Worm (Caenorhabditis elegans) whole organism, young adult: ENCODE results near the gene cdka-1.

Source experiments
- B0019.2 ChIP-seq: fragments of 200-800 bp; sonication (Bioruptor generic); conservative IDR thresholded peaks from 2 replicates; pipeline ENCODE4 v1.3.6; 2022; ENCODE audit warnings: missing genetic modification reagents, missing genetic modification characterization, missing compliant biosample characterization
- C17E4.6 ChIP-seq: fragments of 200-800 bp; sonication (Bioruptor generic); IDR thresholded peaks from 2 replicates; pipeline ENCODE4 v1.3.6; 2022; ENCODE audit warnings: missing genetic modification reagents, missing genetic modification characterization, missing compliant biosample characterization
- F10E7.11 ChIP-seq: sonication (generic microtip); optimal IDR thresholded peaks from 2 replicates; lab custom pipeline; 2017; ENCODE audit warnings: mild to moderate bottlenecking, missing genetic modification characterization, moderate library complexity, missing compliant biosample characterization
- F23B12.7 ChIP-seq: sonication (generic microtip); optimal IDR thresholded peaks from 2 replicates; lab custom pipeline; 2017; ENCODE audit warnings: missing genetic modification characterization, mild to moderate bottlenecking, missing compliant biosample characterization, antibody characterized with exemption, moderate library complexity; ENCODE audit not compliant: insufficient read depth
- F37B4.10 ChIP-seq: fragments of 200-800 bp; sonication (Bioruptor generic); IDR thresholded peaks from 2 replicates; pipeline ENCODE4 v1.3.6; 2022; ENCODE audit warnings: missing genetic modification characterization, missing compliant biosample characterization
- F49E8.2 ChIP-seq: sonication (generic microtip); optimal IDR thresholded peaks from 3 replicates; lab custom pipeline; 2017; ENCODE audit warnings: missing genetic modification characterization, mild to moderate bottlenecking, missing compliant biosample characterization, antibody characterized with exemption, moderate library complexity; ENCODE audit not compliant: insufficient read depth
- F57A8.1 ChIP-seq: fragments of 200-800 bp; sonication (Bioruptor generic); optimal IDR thresholded peaks from 2 replicates; lab custom pipeline; 2018; ENCODE audit warnings: mild to moderate bottlenecking, missing genetic modification characterization, moderate library complexity, missing compliant biosample characterization
- T07F8.4 ChIP-seq: sonication (generic microtip); optimal IDR thresholded peaks from 2 replicates; lab custom pipeline; 2016; ENCODE audit warnings: mild to moderate bottlenecking, missing genetic modification characterization, moderate library complexity, missing compliant biosample characterization
- Y56A3A.18 ChIP-seq: fragments of 200-800 bp; sonication (Bioruptor generic); IDR thresholded peaks from 2 replicates; pipeline ENCODE4 v1.3.6; 2022; ENCODE audit warnings: missing genetic modification reagents, missing genetic modification characterization, missing compliant biosample characterization
- Y67H2A.10 ChIP-seq: fragments of 200-800 bp; sonication (Bioruptor generic); conservative IDR thresholded peaks from 2 replicates; pipeline ENCODE4 v1.3.6; 2022; ENCODE audit warnings: missing genetic modification reagents, missing genetic modification characterization, missing compliant biosample characterization
- Y95B8A.8 ChIP-seq: fragments of 200-800 bp; sonication (Bioruptor generic); IDR thresholded peaks from 2 replicates; pipeline ENCODE4 v1.3.6; 2022; ENCODE audit warnings: missing genetic modification reagents, missing genetic modification characterization, missing compliant biosample characterization
- akir-1 ChIP-seq: fragments of 200-800 bp; sonication (Bioruptor generic); optimal IDR thresholded peaks from 2 replicates; lab custom pipeline; 2018; ENCODE audit warnings: mild to moderate bottlenecking, missing genetic modification characterization, moderate library complexity, missing compliant biosample characterization
- aptf-3 ChIP-seq: fragments of 200-800 bp; sonication (Bioruptor generic); IDR thresholded peaks from 2 replicates; pipeline ENCODE4 v1.3.6; 2022; ENCODE audit warnings: missing genetic modification characterization, missing compliant biosample characterization
- atf-7 ChIP-seq: sonication (generic microtip); optimal IDR thresholded peaks from 2 replicates; lab custom pipeline; 2017; ENCODE audit warnings: mild to moderate bottlenecking, missing genetic modification characterization, missing compliant biosample characterization
- athp-1 ChIP-seq: sonication (generic microtip); optimal IDR thresholded peaks from 2 replicates; lab custom pipeline; 2017; ENCODE audit warnings: mild to moderate bottlenecking, missing genetic modification characterization, missing compliant biosample characterization
- attf-5 ChIP-seq: fragments of 200-800 bp; sonication (Bioruptor generic); optimal IDR thresholded peaks from 2 replicates; lab custom pipeline; 2018; ENCODE audit warnings: mild to moderate bottlenecking, missing genetic modification characterization, missing compliant biosample characterization
- attf-6 ChIP-seq: fragments of 200-800 bp; sonication (Bioruptor generic); IDR thresholded peaks from 2 replicates; pipeline ENCODE4 v1.3.6; 2022; ENCODE audit warnings: missing genetic modification reagents, missing genetic modification characterization, missing compliant biosample characterization
- cebp-1 ChIP-seq, 2 experiments: fragments of 200-800 bp in 1 of 2; sonication (Bioruptor generic) in 1 of 2; sonication (generic microtip) in 1 of 2; IDR thresholded peaks in 1 of 2; optimal IDR thresholded peaks in 1 of 2; 2 replicates each; pipeline versions ENCODE4 v1.3.6 to Lab custom; 2017 to 2022; ENCODE audit warnings: missing compliant biosample characterization in 2 of 2, missing genetic modification characterization in 2 of 2, mild to moderate bottlenecking in 1 of 2, missing genetic modification reagents in 1 of 2, moderate library complexity in 1 of 2
- cebp-2 ChIP-seq: fragments of 200-800 bp; sonication (Bioruptor generic); IDR thresholded peaks from 2 replicates; pipeline ENCODE4 v1.3.6; 2022; ENCODE audit warnings: missing genetic modification characterization, missing compliant biosample characterization
- chd-7 ChIP-seq: sonication (generic microtip); optimal IDR thresholded peaks from 2 replicates; lab custom pipeline; 2016; ENCODE audit warnings: mild to moderate bottlenecking, missing genetic modification characterization, moderate library complexity, missing compliant biosample characterization
- dpff-1 ChIP-seq: sonication (generic microtip); optimal IDR thresholded peaks from 2 replicates; lab custom pipeline; 2017; ENCODE audit warnings: mild to moderate bottlenecking, missing genetic modification characterization, missing compliant biosample characterization
- efl-1 ChIP-seq: fragments of 150-350 bp; optimal IDR thresholded peaks from 2 replicates; lab custom pipeline; 2014; ENCODE audit warnings: missing biosample characterization, missing genetic modification reagents, missing genetic modification characterization
- egl-18 ChIP-seq: fragments of 200-800 bp; sonication (Bioruptor generic); IDR thresholded peaks from 2 replicates; pipeline ENCODE4 v1.3.6; 2022; ENCODE audit warnings: missing genetic modification reagents, missing genetic modification characterization, missing compliant biosample characterization
- egrh-3 ChIP-seq: fragments of 200-800 bp; sonication (Bioruptor generic); IDR thresholded peaks from 2 replicates; pipeline ENCODE4 v1.3.6; 2022; ENCODE audit warnings: missing genetic modification reagents, missing genetic modification characterization, missing compliant biosample characterization
- gei-17 ChIP-seq: fragments of 200-800 bp; sonication (Bioruptor generic); optimal IDR thresholded peaks from 2 replicates; lab custom pipeline; 2018; ENCODE audit warnings: mild to moderate bottlenecking, missing genetic modification characterization, missing compliant biosample characterization
- him-1 ChIP-seq: sonication (generic microtip); optimal IDR thresholded peaks from 2 replicates; lab custom pipeline; 2016; ENCODE audit warnings: missing genotype, missing genetic modification reagents, missing genetic modification characterization, missing compliant biosample characterization
- hlh-26 ChIP-seq: fragments of 200-800 bp; sonication (Bioruptor generic); conservative IDR thresholded peaks from 2 replicates; pipeline ENCODE4 v1.3.6; 2022; ENCODE audit warnings: missing genetic modification reagents, missing genetic modification characterization, missing compliant biosample characterization
- lin-26 ChIP-seq: fragments of 200-800 bp; sonication (Bioruptor generic); IDR thresholded peaks from 2 replicates; pipeline ENCODE4 v1.3.6; 2022; ENCODE audit warnings: missing genetic modification reagents, missing genetic modification characterization, missing compliant biosample characterization
- lin-54 ChIP-seq: fragments of 200-800 bp; sonication (Bioruptor generic); optimal IDR thresholded peaks from 2 replicates; lab custom pipeline; 2018; ENCODE audit warnings: mild to moderate bottlenecking, missing genetic modification characterization, missing compliant biosample characterization
- madf-10 ChIP-seq: sonication (generic microtip); optimal IDR thresholded peaks from 2 replicates; lab custom pipeline; 2016; ENCODE audit warnings: mild to moderate bottlenecking, missing genetic modification characterization, missing compliant biosample characterization
- madf-8 ChIP-seq: fragments of 200-800 bp; sonication (Bioruptor generic); conservative IDR thresholded peaks from 2 replicates; pipeline ENCODE4 v1.3.6; 2022; ENCODE audit warnings: missing genetic modification reagents, missing genetic modification characterization, missing compliant biosample characterization
- mcd-1 ChIP-seq: fragments of 200-800 bp; sonication (Bioruptor generic); IDR thresholded peaks from 2 replicates; pipeline ENCODE4 v1.3.6; 2022; ENCODE audit warnings: missing genetic modification reagents, missing genetic modification characterization, missing compliant biosample characterization
- mxl-1 ChIP-seq: sonication (generic microtip); optimal IDR thresholded peaks from 2 replicates; lab custom pipeline; 2016; ENCODE audit warnings: missing genetic modification characterization, missing compliant biosample characterization
- nfyb-1 ChIP-seq: fragments of 200-800 bp; sonication (Bioruptor generic); IDR thresholded peaks from 2 replicates; pipeline ENCODE4 v1.3.6; 2022; ENCODE audit warnings: missing genetic modification reagents, missing genetic modification characterization, missing compliant biosample characterization
- nhr-179 ChIP-seq: sonication (generic microtip); optimal IDR thresholded peaks from 2 replicates; lab custom pipeline; 2016; ENCODE audit warnings: mild to moderate bottlenecking, missing genetic modification characterization, missing compliant biosample characterization
- nhr-27 ChIP-seq: fragments of 200-800 bp; sonication (Bioruptor generic); optimal IDR thresholded peaks from 2 replicates; lab custom pipeline; 2018; ENCODE audit warnings: mild to moderate bottlenecking, missing genetic modification characterization, moderate library complexity, missing compliant biosample characterization
- rcor-1 ChIP-seq: fragments of 200-800 bp; sonication (Bioruptor generic); IDR thresholded peaks from 2 replicates; pipeline ENCODE4 v1.3.6; 2022; ENCODE audit warnings: missing genetic modification reagents, missing genetic modification characterization, missing compliant biosample characterization
- sdz-38 ChIP-seq: sonication (generic microtip); optimal IDR thresholded peaks from 2 replicates; lab custom pipeline; 2016; ENCODE audit warnings: missing genotype, missing genetic modification characterization, missing compliant biosample characterization
- snpc-1.1 ChIP-seq: sonication (generic microtip); optimal IDR thresholded peaks from 2 replicates; lab custom pipeline; 2017; ENCODE audit warnings: missing genetic modification characterization, mild to moderate bottlenecking, missing compliant biosample characterization, antibody characterized with exemption, moderate library complexity, missing genotype, missing genetic modification reagents; ENCODE audit not compliant: insufficient read depth
- tlf-1 ChIP-seq: fragments of 200-800 bp; sonication (Bioruptor generic); optimal IDR thresholded peaks from 2 replicates; lab custom pipeline; 2018; ENCODE audit warnings: mild to moderate bottlenecking, missing genetic modification characterization, missing compliant biosample characterization
- zfh-2 ChIP-seq: fragments of 200-800 bp; sonication (Bioruptor generic); conservative IDR thresholded peaks from 2 replicates; pipeline ENCODE4 v1.3.6; 2022; ENCODE audit warnings: missing genetic modification reagents, missing genetic modification characterization, missing compliant biosample characterization
- ztf-22 ChIP-seq: fragments of 200-800 bp; sonication (Bioruptor generic); optimal IDR thresholded peaks from 2 replicates; lab custom pipeline; 2018; ENCODE audit warnings: mild to moderate bottlenecking, missing genetic modification characterization, moderate library complexity, missing compliant biosample characterization
- ztf-25 ChIP-seq: fragments of 200-800 bp; sonication (Bioruptor generic); IDR thresholded peaks from 2 replicates; pipeline ENCODE4 v1.3.6; 2022; ENCODE audit warnings: missing genetic modification reagents, missing genetic modification characterization, missing compliant biosample characterization
- ztf-3 ChIP-seq: fragments of 200-800 bp; sonication (Bioruptor generic); optimal IDR thresholded peaks from 2 replicates; lab custom pipeline; 2018; ENCODE audit warnings: mild to moderate bottlenecking, missing genetic modification characterization, missing compliant biosample characterization

The cdka-1 gene

ce11 chrIII:4649363-4649768, 9.2 kb upstream of the cdka-1 start (continued):
- peak; percentile 98 for TF ChIP-seq attf-5 (GFP tag; lab: Kevin White, UChicago)
- no peak for TF ChIP-seq attf-6 (GFP tag; lab: Robert Waterston, UW)
- TF ChIP-seq atf-7 (tag; lab: Kevin White, UChicago) = peak; percentile 96
- TF ChIP-seq Y67H2A.10 (GFP tag; lab: Robert Waterston, UW) = peak; percentile 62; the same call in 1 of the 2 replicates
- peak; percentile 22 for TF ChIP-seq efl-1
- TF ChIP-seq aptf-3 = no peak
- no peak for TF ChIP-seq B0019.2 (GFP tag; lab: Robert Waterston, UW)
- TF ChIP-seq F37B4.10 = 0 out of 2 replicates have a peak, but pooled peaks have one; percentile 46
- TF ChIP-seq egrh-3 (GFP tag; lab: Robert Waterston, UW) = peak; percentile 10; the same call in 1 of the 2 replicates
- peak; percentile 32 for TF ChIP-seq gei-17 (GFP tag; lab: Kevin White, UChicago)
- TF ChIP-seq cebp-1 (GFP tag; IDR thresholded peaks at IDR 0.05; lab: Robert Waterston, UW) = peak; percentile 37; the same call in 1 of the 2 replicates
- TF ChIP-seq cebp-1 (tag; optimal IDR thresholded peaks at IDR 0.05; lab: Kevin White, UChicago) = peak; percentile 93
- peak; percentile 20 for TF ChIP-seq mxl-1 (tag; lab: Kevin White, UChicago)
- TF ChIP-seq ztf-25 (GFP tag; lab: Robert Waterston, UW) = no peak

ce11 chrIII:4649811-4650544, 8.6 kb upstream of the cdka-1 start, which contains the start of gene ppm-2:
Gene ppm-2 (plus strand): TSS chrIII:4650494.
- TF ChIP-seq madf-8 (GFP tag; lab: Robert Waterston, UW) (peak; percentile 100), zfh-2 (no peak), madf-10 (tag; lab: Kevin White, UChicago) (no peak), F23B12.7 (tag; lab: Kevin White, UChicago) (no peak), akir-1 (GFP tag; lab: Kevin White, UChicago) (no peak), lin-54 (GFP tag; lab: Kevin White, UChicago) (peak; percentile 1), mxl-1 (tag; lab: Kevin White, UChicago) (no peak), egl-18 (no peak), C17E4.6 (no peak), snpc-1.1 (tag; lab: Kevin White, UChicago) (no peak), cebp-1 (GFP tag; IDR thresholded peaks at IDR 0.05; lab: Robert Waterston, UW) (no peak), cebp-1 (tag; optimal IDR thresholded peaks at IDR 0.05; lab: Kevin White, UChicago) (no peak), him-1 (peak; percentile 54), F57A8.1 (no peak), ztf-22 (GFP tag; lab: Kevin White, UChicago) (no peak), cebp-2 (GFP tag; lab: Robert Waterston, UW) (no peak), hlh-26 (no peak), Y95B8A.8 (no peak), aptf-3 (no peak), athp-1 (tag; lab: Kevin White, UChicago) (no peak), dpff-1 (tag; lab: Kevin White, UChicago) (no peak), nfyb-1 (GFP tag; lab: Robert Waterston, UW) (no peak), T07F8.4 (tag; lab: Kevin White, UChicago) (no peak), sdz-38 (no peak), nhr-27 (no peak), rcor-1 (GFP tag; lab: Robert Waterston, UW) (peak; percentile 43; the same call in 1 of the 2 replicates), F49E8.2 (peak; percentile 87), tlf-1 (GFP tag; lab: Kevin White, UChicago) (no peak), Y56A3A.18 (no peak; the same call in 1 of the 2 replicates), efl-1 (peak; percentile 50), chd-7 (tag; lab: Kevin White, UChicago) (no peak), nhr-179 (tag; lab: Kevin White, UChicago) (no peak), mcd-1 (0 out of 2 replicates have a peak, but pooled peaks have one; percentile 13), lin-26 (no peak), ztf-3 (GFP tag; lab: Kevin White, UChicago) (no peak), F10E7.11 (tag; lab: Kevin White, UChicago) (no peak)
